Worm (Caenorhabditis elegans): Measurements from ENCODE around the gene zipt-15.

Gene zipt-15

ce11 chrIV:757548-757947, 67.2 kb downstream of the zipt-15 start:
- TF ChIP-seq dao-5 (tag; optimal IDR thresholded peaks at IDR 0.05) (no peak), W03F9.2 (tag; optimal IDR thresholded peaks at IDR 0.05) (no peak), him-1 (tag; optimal IDR thresholded peaks at IDR 0.05) (no peak)

All from whole organism, L4/young adult.